Worm (Caenorhabditis elegans) whole organism, late embryonic: ENCODE measurements around the gene C17G10.1.

ENCODE experiments used
- T23F11.4 ChIP-seq: fragments of 200-800 bp; sonication (Bioruptor generic); optimal IDR thresholded peaks from 2 replicates; lab custom pipeline; 2018; ENCODE audit warnings: mild to moderate bottlenecking, missing genetic modification characterization, missing compliant biosample characterization
- ceh-18 ChIP-seq: sonication (generic microtip); optimal IDR thresholded peaks from 2 replicates; lab custom pipeline; 2016; ENCODE audit warnings: missing genetic modification characterization, missing compliant biosample characterization
- unc-42 ChIP-seq: sonication (generic microtip); optimal IDR thresholded peaks from 2 replicates; lab custom pipeline; 2016; ENCODE audit warnings: missing genotype, missing genetic modification characterization, missing compliant biosample characterization

ce11 chrII:5579236-5579635 is 17.1 kb upstream of the C17G10.1 start:
- no peak for TF ChIP-seq ceh-18 (tag; lab: Kevin White, UChicago)
- TF ChIP-seq unc-42 (tag; lab: Kevin White, UChicago) = no peak
- no peak for TF ChIP-seq T23F11.4
